Worm (Caenorhabditis elegans) whole organism, L4/young adult: Measurements from ENCODE around the gene T02H6.9.

Experiments
- W03F9.2 ChIP-seq: fragments of 150-350 bp; optimal IDR thresholded peaks from 2 replicates; lab custom pipeline; 2014; ENCODE audit warnings: missing biosample characterization, missing genetic modification characterization
- dao-5 ChIP-seq: sonication (generic microtip); optimal IDR thresholded peaks from 2 replicates; lab custom pipeline; 2016; ENCODE audit warnings: missing genotype, missing genetic modification characterization, moderate library complexity, missing compliant biosample characterization
- him-1 ChIP-seq: sonication (generic microtip); optimal IDR thresholded peaks from 2 replicates; lab custom pipeline; 2016; ENCODE audit warnings: missing genotype, missing genetic modification reagents, missing genetic modification characterization, missing compliant biosample characterization

The T02H6.9 gene

ce11 chrII:680612-681011 is 1.9 kb downstream of the T02H6.9 start, which contains the start of the genes T02H6.10 and T02H6.8:
Gene T02H6.10, minus strand, starts transcription at chrII:680712.
Gene T02H6.8, plus strand, starts transcription at chrII:680832.
- TF ChIP-seq dao-5 (tag; lab: Kevin White, UChicago) (no peak), him-1 (tag; lab: Kevin White, UChicago) (no peak), W03F9.2 (tag; lab: Kevin White, UChicago) (no peak)

- TF ChIP-seq W03F9.2 (tag; lab: Kevin White, UChicago) (no peak), him-1 (tag; lab: Kevin White, UChicago) (no peak), dao-5 (tag; lab: Kevin White, UChicago) (no peak)
Observed at ce11 chrII:682326-682725, 3.6 kb downstream of the T02H6.9 start, which contains the start of gene T02H6.7. Gene T02H6.7, plus strand, starts transcription at chrII:682626.

DNA sequence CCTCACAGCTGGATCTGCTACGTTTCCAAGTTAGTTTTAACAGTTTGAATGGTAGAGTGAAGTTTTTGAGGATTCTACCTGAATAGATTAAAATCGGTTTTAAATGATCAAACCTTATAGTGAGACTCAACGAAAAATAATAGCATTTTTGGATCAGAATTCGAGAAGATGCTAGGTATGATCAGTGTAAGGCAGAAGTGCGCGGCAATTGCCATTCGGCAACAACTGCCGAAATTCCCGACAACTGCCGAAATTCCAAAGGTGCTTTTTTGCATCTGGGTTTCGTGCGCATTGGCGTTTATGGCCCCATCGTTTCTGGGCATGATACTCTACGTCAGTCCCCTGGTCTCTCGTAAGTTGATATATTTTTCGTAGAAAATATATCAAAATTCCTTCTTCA is 4.8 kb downstream of the T02H6.9 start, which contains the start of gene T02H6.6:
T02H6.6 (plus strand) TSS at position 301 of the 400 bp plus-strand sequence.
- TF ChIP-seq him-1 (tag; lab: Kevin White, UChicago): no peak
- TF ChIP-seq W03F9.2 (tag; lab: Kevin White, UChicago): no peak
- TF ChIP-seq dao-5 (tag; lab: Kevin White, UChicago): no peak

ce11 chrII:684811-685210 is 6.1 kb downstream of the T02H6.9 start, which contains the start of gene T02H6.5:
Gene T02H6.5, plus strand, starts transcription at chrII:685111.
- TF ChIP-seq dao-5 (tag; lab: Kevin White, UChicago) (no peak), him-1 (tag; lab: Kevin White, UChicago) (no peak), W03F9.2 (tag; lab: Kevin White, UChicago) (no peak)

DNA sequence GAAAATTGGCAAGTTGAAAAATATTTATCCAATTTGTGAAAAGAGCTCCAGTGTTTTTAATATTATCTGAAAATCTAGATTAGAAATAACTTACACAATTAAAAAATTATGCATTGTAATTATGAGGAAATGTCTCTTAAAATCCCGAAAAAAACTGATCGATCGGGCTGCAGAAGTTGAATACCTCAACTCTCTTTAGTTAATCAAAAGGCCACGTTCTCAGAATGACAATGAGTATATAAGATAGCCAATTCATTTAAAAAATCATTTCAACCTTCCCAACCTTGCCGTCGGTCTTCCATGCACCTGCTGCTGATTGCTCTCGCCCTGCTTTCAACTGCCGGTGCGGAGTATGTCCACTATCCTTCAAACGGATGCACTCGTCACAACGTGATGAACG is 11.1 kb downstream of the T02H6.9 start, which contains the start of gene T02H6.4:
T02H6.4 (plus strand) TSS at position 301 of the 400 bp plus-strand sequence.
- TF ChIP-seq W03F9.2 (tag; lab: Kevin White, UChicago) (no peak), dao-5 (tag; lab: Kevin White, UChicago) (no peak), him-1 (tag; lab: Kevin White, UChicago) (no peak)

DNA sequence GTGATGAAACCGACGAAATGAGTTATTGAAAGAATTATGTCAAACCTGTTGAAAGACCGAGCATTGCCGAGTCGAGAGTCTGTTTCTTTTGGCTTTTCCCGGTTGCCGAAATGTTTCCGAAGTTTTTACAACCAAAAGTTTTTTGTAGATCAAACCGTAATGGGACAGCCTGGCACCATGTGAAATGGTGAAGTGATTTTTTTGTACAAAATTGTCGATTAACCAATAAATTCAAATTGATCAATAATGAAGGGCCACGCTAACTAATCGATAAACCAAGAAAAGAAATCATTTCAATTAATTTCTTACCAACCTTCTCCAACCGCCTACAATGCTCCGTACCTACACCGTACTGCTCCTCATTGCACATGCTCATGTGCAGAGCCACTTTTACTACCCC is 12.9 kb downstream of the T02H6.9 start, which contains the start of gene T02H6.3:
T02H6.3 (plus strand) TSS at position 301 of the 400 bp plus-strand sequence.
- no peak for TF ChIP-seq him-1 (tag; lab: Kevin White, UChicago)
- no peak for TF ChIP-seq dao-5 (tag; lab: Kevin White, UChicago)
- no peak for TF ChIP-seq W03F9.2 (tag; lab: Kevin White, UChicago)

DNA sequence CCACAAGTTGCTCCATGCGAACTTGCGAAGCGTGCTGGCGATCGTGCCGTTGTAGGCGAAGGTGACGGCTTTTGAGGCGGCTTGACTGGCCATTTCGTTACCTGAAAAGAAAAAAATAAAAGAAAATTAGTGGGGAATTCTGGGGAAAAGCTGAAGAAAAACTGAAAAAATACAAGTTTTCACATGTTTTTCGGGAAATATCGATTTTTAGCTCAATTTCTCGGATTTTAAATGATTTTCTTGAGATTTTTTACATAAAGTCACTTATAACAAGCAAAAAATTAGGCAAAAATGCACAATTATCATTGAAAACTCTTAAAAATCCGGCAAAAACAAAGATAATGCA is 22.3 kb downstream of the T02H6.9 start, which contains the start of gene T02H6.11:
T02H6.11 (minus strand) TSS at position 101 of the 346 bp plus-strand sequence.
- TF ChIP-seq dao-5 (tag; lab: Kevin White, UChicago) (no peak), W03F9.2 (tag; lab: Kevin White, UChicago) (no peak), him-1 (tag; lab: Kevin White, UChicago) (no peak)

- TF ChIP-seq W03F9.2 (tag; lab: Kevin White, UChicago): no peak
- no peak for TF ChIP-seq him-1 (tag; lab: Kevin White, UChicago)
- TF ChIP-seq dao-5 (tag; lab: Kevin White, UChicago): no peak
Observed at ce11 chrII:701371-702139, 22.9 kb downstream of the T02H6.9 start, which contains the start of gene thoc-1. Gene thoc-1, plus strand, starts transcription at chrII:702107.

DNA sequence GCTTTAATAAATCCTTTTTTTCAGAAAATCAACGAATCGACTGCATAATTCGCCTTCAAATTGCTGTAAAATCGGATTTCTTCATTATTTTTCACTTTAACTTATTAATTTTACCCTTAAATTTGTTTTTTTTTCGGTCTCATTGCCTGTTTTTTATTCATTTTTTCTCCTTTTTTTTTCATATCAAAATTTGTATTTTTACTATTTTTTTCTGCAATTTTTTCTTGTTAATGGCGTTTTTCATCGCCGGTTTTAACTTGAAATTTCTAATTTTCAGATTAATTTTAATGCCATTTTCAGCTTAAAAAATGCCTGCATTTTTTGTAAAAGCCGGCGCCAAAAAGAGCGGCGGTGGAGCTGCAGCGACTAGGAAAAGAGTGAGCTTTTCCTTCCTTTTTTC is 30.4 kb downstream of the T02H6.9 start, which contains the start of gene T02H6.1:
T02H6.1 (plus strand) TSS at position 301 of the 400 bp plus-strand sequence.
- TF ChIP-seq W03F9.2 (tag; lab: Kevin White, UChicago) (no peak), dao-5 (tag; lab: Kevin White, UChicago) (no peak), him-1 (tag; lab: Kevin White, UChicago) (no peak)

- TF ChIP-seq W03F9.2 (tag; lab: Kevin White, UChicago): no peak
- TF ChIP-seq him-1 (tag; lab: Kevin White, UChicago): no peak
- TF ChIP-seq dao-5 (tag; lab: Kevin White, UChicago): no peak
Observed at ce11 chrII:721931-722330, 43.2 kb downstream of the T02H6.9 start.

ce11 chrII:723488-723887 is 44.8 kb downstream of the T02H6.9 start, which contains the start of gene rfip-2:
Gene rfip-2, plus strand, starts transcription at chrII:723788.
- no peak for TF ChIP-seq him-1 (tag; lab: Kevin White, UChicago)

- no peak for TF ChIP-seq W03F9.2 (tag; lab: Kevin White, UChicago)
- no peak for TF ChIP-seq him-1 (tag; lab: Kevin White, UChicago)
- TF ChIP-seq dao-5 (tag; lab: Kevin White, UChicago): no peak
Observed at ce11 chrII:724004-724403, 45.3 kb downstream of the T02H6.9 start.
